Worm (Caenorhabditis elegans) whole organism, late embryonic: ENCODE measurements around the gene vhp-1.

ENCODE experiments used
- ceh-48 ChIP-seq: sonication (generic microtip); optimal IDR thresholded peaks from 2 replicates; lab custom pipeline; 2016; ENCODE audit warnings: missing genetic modification characterization, inconsistent platforms, missing compliant biosample characterization
- ceh-6 ChIP-seq: fragments of 200-800 bp; sonication (Bioruptor generic); optimal IDR thresholded peaks from 2 replicates; lab custom pipeline; 2018; ENCODE audit warnings: mild to moderate bottlenecking, missing genetic modification characterization, missing compliant biosample characterization
- hlh-8 ChIP-seq: sonication (generic microtip); optimal IDR thresholded peaks from 2 replicates; lab custom pipeline; 2016; ENCODE audit warnings: missing genotype, missing genetic modification characterization, missing compliant biosample characterization

DNA sequence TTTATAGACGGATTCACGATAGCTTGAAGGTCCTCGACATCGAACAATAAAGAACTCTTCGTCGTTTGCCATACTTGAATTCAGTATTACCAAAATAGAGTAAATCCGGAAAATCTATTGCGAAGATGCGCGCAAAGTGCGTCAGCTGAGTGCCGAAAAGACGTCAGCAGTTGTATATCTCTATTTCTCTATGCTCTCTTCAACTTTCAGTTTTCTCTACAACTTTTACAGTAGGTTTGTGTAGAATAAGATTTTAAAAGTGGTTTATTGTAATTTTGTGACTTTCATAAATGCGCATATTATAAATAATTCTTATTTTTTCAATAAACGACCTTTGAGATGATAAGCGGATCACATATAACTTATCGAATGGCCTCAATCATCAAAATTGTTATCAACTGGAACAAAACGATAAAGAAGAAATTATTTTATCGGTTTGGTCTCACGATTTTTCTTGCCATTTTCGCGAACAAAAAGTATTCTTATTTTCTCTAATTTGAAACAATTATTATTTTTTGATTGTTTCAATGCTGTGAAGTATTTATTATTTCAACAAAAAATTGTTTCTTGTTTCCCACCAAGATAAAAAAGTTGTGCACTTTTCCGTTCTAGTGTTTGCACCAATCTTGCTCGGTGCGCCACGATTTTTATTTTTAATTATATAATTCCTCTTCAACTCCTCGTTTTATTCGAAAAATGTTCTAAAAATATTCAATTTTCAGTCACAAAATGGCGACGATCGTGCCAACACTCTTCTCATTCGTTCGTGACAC lies 50.4 kb downstream of the vhp-1 start, which contains the start of the genes agt-2 and F09E5.3:
- TF ChIP-seq ceh-48 (tag; lab: Kevin White, UChicago) (peak; percentile 40), hlh-8 (tag; lab: Kevin White, UChicago) (no peak), ceh-6 (GFP tag; lab: Kevin White, UChicago) (no peak)
